Fruit fly (Drosophila melanogaster): ENCODE measurements around the gene Cyp9f3.

The Cyp9f3 gene

dm6 chr3R:12408160-12408559 is 9.4 kb upstream of the Cyp9f3 start, which contains the start of gene CG5196 (continued):
- TF ChIP-seq CG3995 (GFP tag; optimal IDR thresholded peaks at IDR 0.05) (peak; percentile 78), phol (tag; optimal IDR thresholded peaks at IDR 0.05) (no peak), CG6854 (GFP tag; optimal IDR thresholded peaks at IDR 0.05) (peak; percentile 36), amos (GFP tag; IDR thresholded peaks at IDR 0.05; ENCODE audit: partially characterized antibody) (peak; percentile 76), ato (GFP tag; IDR thresholded peaks at IDR 0.05; ENCODE audit: partially characterized antibody) (peak; percentile 57; the same call in 1 of the 2 replicates), zfh2 (GFP tag; optimal IDR thresholded peaks at IDR 0.05) (no peak), row (GFP tag; IDR thresholded peaks at IDR 0.05) (peak; percentile 74), Hmx (GFP tag; optimal IDR thresholded peaks at IDR 0.05) (no peak), ash1 (GFP tag; optimal IDR thresholded peaks at IDR 0.05) (no peak), HmgD (GFP tag; optimal IDR thresholded peaks at IDR 0.05) (no peak), CG17186 (GFP tag; optimal IDR thresholded peaks at IDR 0.05) (peak; percentile 49), Myb (GFP tag; optimal IDR thresholded peaks at IDR 0.05) (peak; percentile 15), en (GFP tag; optimal IDR thresholded peaks at IDR 0.05) (no peak), CG3847 (GFP tag; IDR thresholded peaks at IDR 0.05) (no peak; the same call in 1 of the 2 replicates), shn (GFP tag; optimal IDR thresholded peaks at IDR 0.05) (no peak), gt (GFP tag; IDR thresholded peaks at IDR 0.05) (no peak), Nf-YB (GFP tag; optimal IDR thresholded peaks at IDR 0.05) (peak; percentile 29), B-H1 (GFP tag; IDR thresholded peaks at IDR 0.05) (no peak), CG31224 (GFP tag; IDR thresholded peaks at IDR 0.05) (no peak), Sry-δ (GFP tag; optimal IDR thresholded peaks at IDR 0.05) (peak; percentile 56), Scr (GFP tag; IDR thresholded peaks at IDR 0.05; ENCODE audit: partially characterized antibody) (peak; percentile 65), zfh1 (GFP tag; IDR thresholded peaks at IDR 0.05) (0 out of 3 replicates have a peak, but pooled peaks have one; percentile 27), lov (optimal IDR thresholded peaks at IDR 0.05) (no peak), lov (GFP tag; IDR thresholded peaks at IDR 0.05) (0 out of 3 replicates have a peak, but pooled peaks have one; percentile 16), crp (GFP tag; optimal IDR thresholded peaks at IDR 0.05) (no peak), pros (GFP tag; optimal IDR thresholded peaks at IDR 0.05) (no peak), lbe (GFP tag; optimal IDR thresholded peaks at IDR 0.05) (peak; percentile 66), Max (GFP tag; optimal IDR thresholded peaks at IDR 0.05) (peak; percentile 4), CG1602 (GFP tag; optimal IDR thresholded peaks at IDR 0.05) (no peak), CG15011 (GFP tag; optimal IDR thresholded peaks at IDR 0.05) (no peak), CG6272 (GFP tag; IDR thresholded peaks at IDR 0.05) (no peak), slou (GFP tag; optimal IDR thresholded peaks at IDR 0.05) (no peak), hkb (optimal IDR thresholded peaks at IDR 0.05) (no peak), hkb (GFP tag; IDR thresholded peaks at IDR 0.05) (no peak), CG7928 (GFP tag; optimal IDR thresholded peaks at IDR 0.05) (peak; percentile 7), Nf-YA (GFP tag; IDR thresholded peaks at IDR 0.05) (no peak), CG10654 (GFP tag; optimal IDR thresholded peaks at IDR 0.05) (no peak), CG9727 (GFP tag; optimal IDR thresholded peaks at IDR 0.05) (no peak), B-H2 (GFP tag; optimal IDR thresholded peaks at IDR 0.05) (peak; percentile 51), tap (tag; optimal IDR thresholded peaks at IDR 0.05) (no peak), Ets65A (GFP tag) (no peak), unpg (GFP tag; optimal IDR thresholded peaks at IDR 0.05) (peak; percentile 12), Lim3 (GFP tag; IDR thresholded peaks at IDR 0.05) (no peak), org-1 (GFP tag; optimal IDR thresholded peaks at IDR 0.05) (no peak), exex (tag; optimal IDR thresholded peaks at IDR 0.05) (peak; percentile 64), seq (GFP tag; IDR thresholded peaks at IDR 0.05) (no peak), CG6175 (GFP tag; IDR thresholded peaks at IDR 0.05) (no peak), TFAM (GFP tag; optimal IDR thresholded peaks at IDR 0.05) (no peak), Atf3 (GFP tag; optimal IDR thresholded peaks at IDR 0.05) (no peak), mld (GFP tag; IDR thresholded peaks at IDR 0.05; ENCODE audit: partially characterized antibody) (peak; percentile 58; the same call in 2 of the 3 replicates), eve (GFP tag; optimal IDR thresholded peaks at IDR 0.05) (no peak), Ets97D (GFP tag; optimal IDR thresholded peaks at IDR 0.05) (peak; percentile 34), h (optimal IDR thresholded peaks at IDR 0.05) (no peak)

All from whole organism, embryonic.